Worm (Caenorhabditis elegans): ENCODE results near the gene ZK867.2.

The ZK867.2 gene

ce11 chrX:7234723-7235203, 28.2 kb downstream of the ZK867.2 start:
- TF ChIP-seq tlf-1 (GFP tag; optimal IDR thresholded peaks at IDR 0.05) (no peak), madf-3 (GFP tag; IDR thresholded peaks at IDR 0.05) (0 out of 2 replicates have a peak, but pooled peaks have one; percentile 32), zfh-2 (GFP tag; conservative IDR thresholded peaks at IDR 0.05) (peak; percentile 93), mxl-1 (tag; optimal IDR thresholded peaks at IDR 0.05) (no peak), dox-1 (GFP tag; IDR thresholded peaks at IDR 0.05) (peak; percentile 44; the same call in 1 of the 2 replicates), atf-7 (tag; optimal IDR thresholded peaks at IDR 0.05) (no peak), lir-1 (GFP tag; conservative IDR thresholded peaks at IDR 0.05) (no peak), lin-35 (GFP tag; optimal IDR thresholded peaks at IDR 0.05) (peak in 1 of 3 experiments; percentile 26), cebp-1 (GFP tag; IDR thresholded peaks at IDR 0.05) (no peak), cebp-1 (tag; optimal IDR thresholded peaks at IDR 0.05) (peak; percentile 69), B0336.3 (GFP tag; IDR thresholded peaks at IDR 0.05) (peak; percentile 40; the same call in 1 of the 2 replicates), K11D2.4 (GFP tag; IDR thresholded peaks at IDR 0.05) (0 out of 2 replicates have a peak, but pooled peaks have one; percentile 29), let-607 (tag; optimal IDR thresholded peaks at IDR 0.05) (peak in 1 of 2 experiments; percentile 18), nhr-80 (tag; optimal IDR thresholded peaks at IDR 0.05) (peak; percentile 84), somi-1 (GFP tag; optimal IDR thresholded peaks at IDR 0.05) (peak; percentile 2), ztf-25 (GFP tag; IDR thresholded peaks at IDR 0.05) (no peak), snpc-3.4 (tag; optimal IDR thresholded peaks at IDR 0.05) (no peak), nhr-120 (GFP tag; IDR thresholded peaks at IDR 0.05) (0 out of 2 replicates have a peak, but pooled peaks have one; percentile 10), lin-40 (tag; optimal IDR thresholded peaks at IDR 0.05) (peak; percentile 38), rec-8 (tag; optimal IDR thresholded peaks at IDR 0.05) (no peak), K12H6.12 (tag; optimal IDR thresholded peaks at IDR 0.05) (peak; percentile 86), madf-10 (tag; optimal IDR thresholded peaks at IDR 0.05) (peak; percentile 48), tbx-9 (tag; optimal IDR thresholded peaks at IDR 0.05; ENCODE audit: borderline replicate concordance) (no peak)

- TF ChIP-seq F10E7.11 (tag; optimal IDR thresholded peaks at IDR 0.05) (no peak), lin-54 (GFP tag; optimal IDR thresholded peaks at IDR 0.05) (no peak), ztf-26 (tag; optimal IDR thresholded peaks at IDR 0.05) (no peak), ekl-4 (GFP tag; IDR thresholded peaks at IDR 0.05) (no peak), T26A5.8 (tag; optimal IDR thresholded peaks at IDR 0.05) (no peak), ztf-6 (GFP tag; IDR thresholded peaks at IDR 0.05) (no peak), ztf-3 (GFP tag; optimal IDR thresholded peaks at IDR 0.05) (no peak), ceh-91 (GFP tag; IDR thresholded peaks at IDR 0.05) (no peak), lin-26 (GFP tag; IDR thresholded peaks at IDR 0.05) (no peak), F23B12.7 (tag; optimal IDR thresholded peaks at IDR 0.05; ENCODE audit: insufficient read depth) (no peak), ceh-58 (GFP tag; IDR thresholded peaks at IDR 0.05) (no peak), unc-130 (GFP tag; optimal IDR thresholded peaks at IDR 0.05) (no peak), hlh-26 (GFP tag; conservative IDR thresholded peaks at IDR 0.05) (no peak), Y56A3A.18 (GFP tag; IDR thresholded peaks at IDR 0.05) (no peak), dpff-1 (tag; optimal IDR thresholded peaks at IDR 0.05) (no peak)
These were observed 30.2 kb downstream of the ZK867.2 start for ce11 chrX:7236717-7237116.
